Worm (Caenorhabditis elegans): ENCODE results near the gene Y41D4A.7.

DNA sequence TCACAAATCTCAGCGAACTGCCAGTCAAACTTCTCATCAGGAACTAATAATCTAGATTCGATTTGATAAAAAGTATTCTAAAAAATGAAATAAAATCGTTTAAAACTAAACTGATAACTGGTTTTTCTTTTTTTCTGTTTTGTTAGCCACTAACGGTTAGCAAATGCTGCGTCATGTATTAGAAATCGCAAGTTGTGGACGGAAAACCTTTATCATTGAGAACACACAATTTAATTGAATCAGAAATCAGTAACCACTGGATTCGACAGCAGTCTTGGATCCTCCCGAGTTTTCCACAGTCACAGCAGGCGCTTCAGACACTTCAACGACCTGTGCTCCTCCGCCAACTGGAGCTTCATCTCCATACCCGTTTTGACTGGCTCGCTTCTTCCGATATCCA is 38.4 kb downstream of the Y41D4A.7 start:
- TF ChIP-seq madf-2 (tag; optimal IDR thresholded peaks at IDR 0.05) (no peak), unc-55 (GFP tag; optimal IDR thresholded peaks at IDR 0.05) (no peak)

Data from whole organism, late embryonic.